Worm (Caenorhabditis elegans) whole organism, L2 larva: ENCODE data around the gene Y76A2B.4.
"Not testable (repeated sequence)": the region's sequence is repeated elsewhere in the genome, so short reads cannot be mapped to it uniquely, and the experiment has no call there.

Experiments
- R02D3.7 ChIP-seq: fragments of 150-350 bp; optimal IDR thresholded peaks from 2 replicates; lab custom pipeline; 2014; ENCODE audit warnings: missing biosample characterization, missing genetic modification characterization
- Y55F3AM.14 ChIP-seq: fragments of 200-800 bp; sonication (Bioruptor generic); optimal IDR thresholded peaks from 2 replicates; lab custom pipeline; 2018; ENCODE audit warnings: mild to moderate bottlenecking, missing genetic modification characterization, missing compliant biosample characterization
- ZK546.5 ChIP-seq: sonication (generic microtip); optimal IDR thresholded peaks from 2 replicates; lab custom pipeline; 2017; ENCODE audit warnings: missing biosample characterization, missing genetic modification characterization
- aly-2 ChIP-seq: fragments of 150-350 bp; optimal IDR thresholded peaks from 2 replicates; lab custom pipeline; 2014; ENCODE audit warnings: missing biosample characterization, missing genetic modification characterization
- ama-1 ChIP-seq: fragments of 150-350 bp; optimal IDR thresholded peaks from 2 replicates; lab custom pipeline; 2018; ENCODE audit warnings: inconsistent platforms
- blmp-1 ChIP-seq: sonication (generic microtip); optimal IDR thresholded peaks from 2 replicates; lab custom pipeline; 2017; ENCODE audit warnings: missing genetic modification characterization, mild to moderate bottlenecking, missing compliant biosample characterization, antibody characterized with exemption, moderate library complexity; ENCODE audit not compliant: insufficient read depth
- ceh-82 ChIP-seq: fragments of 150-350 bp; optimal IDR thresholded peaks from 2 replicates; lab custom pipeline; 2014; ENCODE audit warnings: missing biosample characterization, missing genetic modification characterization
- crh-2 ChIP-seq: sonication (generic microtip); optimal IDR thresholded peaks from 2 replicates; lab custom pipeline; 2017; ENCODE audit warnings: missing biosample characterization, missing genetic modification characterization
- elt-1 ChIP-seq: fragments of 150-350 bp; optimal IDR thresholded peaks from 2 replicates; lab custom pipeline; 2014; ENCODE audit warnings: missing biosample characterization, missing genetic modification characterization
- elt-3 ChIP-seq: sonication (generic microtip); optimal IDR thresholded peaks from 2 replicates; lab custom pipeline; 2017; ENCODE audit warnings: missing biosample characterization, missing genetic modification characterization
- fos-1 ChIP-seq: fragments of 150-350 bp; optimal IDR thresholded peaks from 2 replicates; lab custom pipeline; 2014; ENCODE audit warnings: missing biosample characterization, missing genetic modification characterization
- gmeb-1 ChIP-seq: fragments of 150-350 bp; optimal IDR thresholded peaks from 2 replicates; lab custom pipeline; 2014; ENCODE audit warnings: missing biosample characterization, missing genetic modification characterization
- lin-11 ChIP-seq: fragments of 150-350 bp; sonication (generic microtip); optimal IDR thresholded peaks from 2 replicates; lab custom pipeline; 2014; ENCODE audit warnings: missing biosample characterization, missing genetic modification characterization, inconsistent platforms, mixed read lengths
- lin-13 ChIP-seq: fragments of 150-350 bp; optimal IDR thresholded peaks from 2 replicates; lab custom pipeline; 2014; ENCODE audit warnings: missing biosample characterization, missing genetic modification reagents, missing genetic modification characterization
- lin-39 ChIP-seq: fragments of 150-350 bp; optimal IDR thresholded peaks from 2 replicates; lab custom pipeline; 2014; ENCODE audit warnings: missing biosample characterization, missing genetic modification reagents, missing genetic modification characterization
- lsy-2 ChIP-seq, 2 experiments: fragments of 150-350 bp in 1 of 2; sonication (generic microtip) in 1 of 2; optimal IDR thresholded peaks; 2 replicates each; lab custom pipeline; 2014 to 2017; ENCODE audit warnings: missing biosample characterization in 2 of 2, missing genetic modification characterization in 2 of 2
- mbf-1 ChIP-seq: sonication (generic microtip); optimal IDR thresholded peaks from 2 replicates; lab custom pipeline; 2017; ENCODE audit warnings: missing biosample characterization, missing genetic modification characterization
- mdl-1 ChIP-seq, 2 experiments: fragments of 150-350 bp in 1 of 2; sonication (generic microtip) in 1 of 2; optimal IDR thresholded peaks; 2 replicates each; lab custom pipeline; 2017; ENCODE audit warnings: missing biosample characterization in 2 of 2, missing genetic modification characterization in 2 of 2
- nhr-10 ChIP-seq: sonication (generic microtip); optimal IDR thresholded peaks from 2 replicates; lab custom pipeline; 2017; ENCODE audit warnings: missing biosample characterization, missing genetic modification characterization
- nhr-11 ChIP-seq: fragments of 150-350 bp; optimal IDR thresholded peaks from 2 replicates; lab custom pipeline; 2014; ENCODE audit warnings: missing biosample characterization, missing genetic modification characterization
- nhr-12 ChIP-seq: fragments of 150-350 bp; optimal IDR thresholded peaks from 2 replicates; lab custom pipeline; 2014; ENCODE audit warnings: missing biosample characterization, missing genetic modification characterization
- nhr-129 ChIP-seq: fragments of 150-350 bp; optimal IDR thresholded peaks from 2 replicates; lab custom pipeline; 2014; ENCODE audit warnings: missing biosample characterization, missing genetic modification characterization
- nhr-23 ChIP-seq: fragments of 150-350 bp; optimal IDR thresholded peaks from 2 replicates; lab custom pipeline; 2014; ENCODE audit warnings: missing biosample characterization, missing genetic modification reagents, missing genetic modification characterization
- nhr-237 ChIP-seq: fragments of 150-350 bp; optimal IDR thresholded peaks from 2 replicates; lab custom pipeline; 2014; ENCODE audit warnings: missing biosample characterization, missing genetic modification characterization
- nhr-25 ChIP-seq: fragments of 150-350 bp; sonication (generic microtip); optimal IDR thresholded peaks from 3 replicates; lab custom pipeline; 2014; ENCODE audit warnings: missing biosample characterization, missing genetic modification characterization
- nhr-6 ChIP-seq: fragments of 150-350 bp; optimal IDR thresholded peaks from 2 replicates; lab custom pipeline; 2014; ENCODE audit warnings: missing biosample characterization, missing genetic modification characterization
- peb-1 ChIP-seq: fragments of 150-350 bp; optimal IDR thresholded peaks from 2 replicates; lab custom pipeline; 2014; ENCODE audit warnings: missing biosample characterization, missing genetic modification characterization
- sem-4 ChIP-seq: fragments of 150-350 bp; optimal IDR thresholded peaks from 2 replicates; lab custom pipeline; 2014; ENCODE audit warnings: missing biosample characterization, missing genetic modification reagents, missing genetic modification characterization
- skn-1 ChIP-seq: sonication (generic microtip); optimal IDR thresholded peaks from 2 replicates; lab custom pipeline; 2017; ENCODE audit warnings: missing biosample characterization, missing genetic modification characterization
- sma-3 ChIP-seq: sonication (generic microtip); optimal IDR thresholded peaks from 2 replicates; lab custom pipeline; 2016; ENCODE audit warnings: missing genetic modification reagents, missing genetic modification characterization, missing compliant biosample characterization
- sma-9 ChIP-seq, 2 experiments: fragments of 150-350 bp in 1 of 2; sonication (generic microtip) in 1 of 2; optimal IDR thresholded peaks; 2 replicates each; lab custom pipeline; 2014 to 2016; ENCODE audit warnings: missing genetic modification characterization in 2 of 2, mild to moderate bottlenecking in 1 of 2, missing biosample characterization in 1 of 2, missing compliant biosample characterization in 1 of 2, missing genetic modification reagents in 1 of 2, moderate library complexity in 1 of 2
- unc-62 ChIP-seq: fragments of 150-350 bp; optimal IDR thresholded peaks from 2 replicates; lab custom pipeline; 2014; ENCODE audit warnings: missing biosample characterization, missing genetic modification reagents, missing genetic modification characterization
- zag-1 ChIP-seq: fragments of 150-350 bp; optimal IDR thresholded peaks from 2 replicates; lab custom pipeline; 2014; ENCODE audit warnings: missing biosample characterization, missing genetic modification characterization
- ztf-1 ChIP-seq: fragments of 200-800 bp; sonication (Bioruptor generic); conservative IDR thresholded peaks from 2 replicates; pipeline ENCODE4 v1.3.6; 2022; ENCODE audit warnings: missing genetic modification characterization, missing compliant biosample characterization
- ztf-11 ChIP-seq: sonication (generic microtip); optimal IDR thresholded peaks from 2 replicates; lab custom pipeline; 2017; ENCODE audit warnings: missing biosample characterization, missing genetic modification characterization

Y76A2B.4 gene

DNA sequence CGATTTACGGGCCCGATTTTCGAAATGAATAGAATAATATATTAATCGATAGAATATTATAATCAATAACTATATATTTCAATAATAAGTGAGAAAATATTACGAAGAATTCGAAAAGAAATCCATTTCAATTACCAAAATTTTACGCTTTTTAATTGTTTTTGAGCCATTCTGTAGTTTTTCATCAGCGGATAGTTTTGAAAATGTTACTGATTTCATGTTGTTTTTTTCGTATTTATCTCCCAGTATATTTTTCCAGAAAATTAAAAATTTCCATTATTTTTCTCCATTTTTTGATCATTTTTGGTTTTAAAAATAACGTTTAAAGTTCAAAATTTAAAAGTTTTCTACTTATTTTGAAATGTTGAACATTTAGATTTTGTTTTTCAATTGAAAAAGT, 40.9 kb downstream of the Y76A2B.4 start, which contains the start of gene T28A8.3:
Gene T28A8.3 (plus strand): TSS at position 301 of the 400 bp plus-strand sequence.
- TF ChIP-seq fos-1 (tag; lab: Kevin White, UChicago) (no peak), lsy-2 (tag; optimal IDR thresholded peaks at IDR 0.05; lab: Kevin White, UChicago) (no peak), blmp-1 (tag; lab: Kevin White, UChicago) (no peak), mdl-1 (tag; optimal IDR thresholded peaks at IDR 0.05; lab: Kevin White, UChicago) (no peak), nhr-12 (tag; lab: Kevin White, UChicago) (no peak), gmeb-1 (no peak), elt-3 (tag; lab: Kevin White, UChicago) (no peak), nhr-6 (tag; lab: Kevin White, UChicago) (no peak), elt-1 (tag; lab: Kevin White, UChicago) (no peak)

DNA sequence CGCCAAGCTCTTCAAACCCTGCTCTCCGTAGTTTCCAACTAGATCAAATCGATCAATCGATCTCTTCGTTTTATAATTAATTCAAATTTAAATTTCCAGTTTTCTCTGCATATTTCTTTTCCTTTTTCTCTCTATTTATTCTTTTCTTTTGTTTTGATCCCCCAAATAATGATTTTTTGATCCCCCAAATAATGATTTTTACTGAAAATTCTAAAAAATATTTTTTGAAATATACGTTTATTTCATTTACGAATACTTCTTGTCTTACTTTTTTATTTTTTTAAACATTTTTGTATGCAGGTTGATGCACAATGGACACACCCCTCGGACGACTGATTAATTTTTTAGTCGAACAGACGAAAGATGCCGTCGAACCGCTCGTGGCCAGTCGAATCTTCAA, 43.2 kb downstream of the Y76A2B.4 start, which contains the start of gene T28A8.4:
Gene T28A8.4 (plus strand): TSS at position 301 of the 400 bp plus-strand sequence.
- TF ChIP-seq aly-2: no peak
- no peak for TF ChIP-seq R02D3.7 (tag; lab: Kevin White, UChicago)
- TF ChIP-seq nhr-25 (tag; lab: Kevin White, UChicago): no peak
- TF ChIP-seq, all 48 proteins: peak for 0

DNA sequence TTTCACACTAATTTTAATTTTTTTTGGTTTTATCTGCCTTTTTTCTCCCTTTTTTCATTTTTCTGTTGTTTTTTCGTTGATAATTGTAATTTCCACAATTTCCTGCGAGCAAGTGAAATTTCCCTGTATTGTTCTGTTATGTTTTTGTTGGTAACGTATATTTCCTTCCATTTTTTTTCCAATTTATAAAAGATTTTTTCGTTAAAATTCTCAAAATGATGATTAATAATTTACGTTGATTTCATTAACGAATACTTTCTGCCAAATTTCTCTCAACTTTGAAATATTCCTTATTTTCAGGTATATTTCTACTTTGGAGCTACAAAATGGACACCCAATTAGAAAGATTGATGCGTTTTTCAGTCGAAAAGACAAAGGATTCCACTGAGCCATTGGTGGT, 44.1 kb downstream of the Y76A2B.4 start, which contains the start of gene T28A8.8:
Gene T28A8.8 (plus strand): TSS at position 301 of the 400 bp plus-strand sequence.
- TF ChIP-seq sem-4 (no peak), elt-1 (tag; lab: Kevin White, UChicago) (no peak), skn-1 (no peak)
- TF ChIP-seq, all 48 proteins: peak for 0

DNA sequence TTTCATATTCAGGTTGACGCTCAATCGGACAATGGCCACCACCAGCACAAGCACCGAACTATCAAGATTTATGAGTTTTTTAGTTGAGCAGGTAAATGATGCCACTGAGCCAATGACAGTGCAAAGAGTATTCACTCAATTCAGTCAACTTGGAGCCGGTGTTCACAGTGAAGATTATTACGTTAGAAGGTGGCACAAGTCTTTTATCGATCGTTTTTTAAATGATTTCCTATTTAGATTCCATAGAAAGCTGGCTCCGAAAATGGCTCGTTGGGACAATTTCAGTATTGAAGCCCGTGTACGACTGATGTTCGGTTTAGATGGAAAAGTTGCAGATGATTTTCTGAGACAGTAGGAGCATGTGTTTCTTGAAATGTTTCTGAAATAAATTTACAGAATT, 45.0 kb downstream of the Y76A2B.4 start, which contains the start of gene T28A8.5:
Gene T28A8.5 (plus strand): TSS at position 32 of the 400 bp plus-strand sequence.
- TF ChIP-seq ceh-82 (tag; lab: Kevin White, UChicago) (no peak), fos-1 (tag; lab: Kevin White, UChicago) (no peak), nhr-23 (no peak), ZK546.5 (tag; lab: Kevin White, UChicago) (no peak), nhr-10 (tag; lab: Kevin White, UChicago) (no peak), lin-11 (tag; lab: Kevin White, UChicago) (no peak), crh-2 (no peak), nhr-237 (no peak), mbf-1 (tag; lab: Kevin White, UChicago) (no peak), nhr-6 (tag; lab: Kevin White, UChicago) (no peak), elt-3 (tag; lab: Kevin White, UChicago) (no peak), nhr-12 (tag; lab: Kevin White, UChicago) (no peak), nhr-25 (tag; lab: Kevin White, UChicago) (no peak), unc-62 (no peak), aly-2 (no peak), gmeb-1 (no peak), Y55F3AM.14 (GFP tag; lab: Kevin White, UChicago) (no peak), nhr-11 (no peak), elt-1 (tag; lab: Kevin White, UChicago) (no peak)

DNA sequence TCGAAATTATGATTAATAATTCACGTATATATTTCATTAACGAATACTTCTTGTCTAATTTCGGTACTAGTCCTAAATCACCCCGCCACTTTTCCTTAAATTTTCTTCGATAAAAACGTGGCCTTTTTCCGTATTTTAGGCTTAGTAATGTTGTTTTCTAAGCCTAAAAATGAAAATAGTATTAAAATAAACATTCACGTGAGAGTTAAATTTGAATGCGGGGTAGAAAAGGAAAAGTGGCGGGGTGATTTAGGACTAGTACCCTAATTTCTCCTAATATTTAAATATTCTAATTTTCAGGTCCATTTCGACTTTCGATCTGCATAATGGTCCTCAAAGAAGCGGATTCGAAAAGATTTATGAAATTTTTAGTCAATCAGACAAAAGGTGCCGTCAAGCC, 47.7 kb downstream of the Y76A2B.4 start, which contains the start of gene T28A8.6:
Gene T28A8.6 (plus strand): TSS at position 301 of the 400 bp plus-strand sequence.
- not testable (repeated sequence) for TF ChIP-seq aly-2; ztf-11; sma-9 (GFP tag; optimal IDR thresholded peaks at IDR 0.05; lab: Kevin White, UChicago); sma-9 (tag; optimal IDR thresholded peaks at IDR 0.05; lab: Kevin White, UChicago)

DNA sequence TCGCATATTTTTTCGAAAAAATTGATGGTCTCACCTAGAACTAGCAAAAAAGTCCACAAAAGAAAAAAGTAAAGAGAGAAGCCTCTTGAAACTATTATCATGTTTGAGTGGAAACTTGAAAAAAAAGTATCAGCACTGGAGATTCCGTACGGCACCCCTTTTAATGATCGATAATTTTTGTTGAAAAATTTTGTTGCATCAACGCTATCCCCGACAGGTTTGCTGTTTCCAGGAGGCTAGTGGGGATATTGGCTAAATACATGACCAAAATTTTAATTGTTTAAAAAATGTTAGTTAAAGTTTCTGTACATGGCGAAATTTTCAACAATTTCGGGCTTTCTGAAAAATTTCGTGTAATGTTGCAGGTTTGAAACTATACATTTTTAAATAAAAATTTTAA, 51.0 kb downstream of the Y76A2B.4 start, which contains the start of gene T28A8.2:
Gene T28A8.2 (minus strand): TSS at position 101 of the 400 bp plus-strand sequence.
- TF ChIP-seq skn-1 (no peak), zag-1 (no peak), lin-39 (tag; lab: Kevin White, UChicago) (no peak), ztf-1 (GFP tag; lab: Robert Waterston, UW) (no peak), ama-1 (lab: Kevin White, UChicago) (no peak), elt-3 (tag; lab: Kevin White, UChicago) (no peak), peb-1 (tag; lab: Kevin White, UChicago) (no peak), fos-1 (tag; lab: Kevin White, UChicago) (no peak), nhr-10 (tag; lab: Kevin White, UChicago) (no peak), nhr-11 (no peak), sma-3 (GFP tag; lab: Kevin White, UChicago) (no peak), lsy-2 (tag; optimal IDR thresholded peaks at IDR 0.05; lab: Kevin White, UChicago) (no peak), lin-13 (no peak), nhr-23 (no peak), nhr-129 (tag; lab: Kevin White, UChicago) (no peak), mbf-1 (tag; lab: Kevin White, UChicago) (no peak), elt-1 (tag; lab: Kevin White, UChicago) (no peak), aly-2 (no peak), Y55F3AM.14 (GFP tag; lab: Kevin White, UChicago) (no peak)
